Worm (Caenorhabditis elegans) whole organism, early embryonic: ENCODE measurements around the gene flp-32.

Experiments
- B0310.2 ChIP-seq: sonication (generic microtip); optimal IDR thresholded peaks from 2 replicates; lab custom pipeline; 2016; ENCODE audit warnings: mild to moderate bottlenecking, missing genetic modification characterization, missing compliant biosample characterization
- F13C5.2 ChIP-seq: sonication (generic microtip); optimal IDR thresholded peaks from 2 replicates; lab custom pipeline; 2017; ENCODE audit warnings: mild to moderate bottlenecking, missing genetic modification characterization, inconsistent platforms, missing compliant biosample characterization
- aly-1 ChIP-seq: sonication (generic microtip); optimal IDR thresholded peaks from 2 replicates; lab custom pipeline; 2016; ENCODE audit warnings: missing genetic modification characterization, missing compliant biosample characterization
- ama-1 ChIP-seq: fragments of 150-350 bp; optimal IDR thresholded peaks from 2 replicates; lab custom pipeline; 2014
- ceh-13 ChIP-seq: fragments of 200-800 bp; sonication (Bioruptor generic); optimal IDR thresholded peaks from 2 replicates; lab custom pipeline; 2018; ENCODE audit warnings: mild to moderate bottlenecking, missing genetic modification characterization, missing compliant biosample characterization
- ceh-36 ChIP-seq: sonication (generic microtip); optimal IDR thresholded peaks from 2 replicates; lab custom pipeline; 2016; ENCODE audit warnings: missing genetic modification characterization, inconsistent platforms, missing compliant biosample characterization
- ets-7 ChIP-seq: sonication (generic microtip); optimal IDR thresholded peaks from 2 replicates; lab custom pipeline; 2016; ENCODE audit warnings: missing genotype, missing genetic modification characterization, missing compliant biosample characterization
- flt-1 ChIP-seq: fragments of 200-800 bp; sonication (Bioruptor generic); IDR thresholded peaks from 2 replicates; pipeline ENCODE4 v1.3.6; 2022; ENCODE audit warnings: missing genetic modification characterization, missing compliant biosample characterization
- hmbx-1 ChIP-seq: sonication (generic microtip); optimal IDR thresholded peaks from 2 replicates; lab custom pipeline; 2016; ENCODE audit warnings: mild to moderate bottlenecking, missing genetic modification characterization, missing compliant biosample characterization
- hmg-4 ChIP-seq: fragments of 200-800 bp; sonication (Bioruptor generic); optimal IDR thresholded peaks from 2 replicates; lab custom pipeline; 2018; ENCODE audit warnings: mild to moderate bottlenecking, missing genetic modification characterization, missing compliant biosample characterization
- hnd-1 ChIP-seq: sonication (generic microtip); optimal IDR thresholded peaks from 2 replicates; lab custom pipeline; 2016; ENCODE audit warnings: missing genetic modification characterization, missing compliant biosample characterization
- pes-1 ChIP-seq: fragments of 200-800 bp; sonication (Bioruptor generic); IDR thresholded peaks from 2 replicates; pipeline ENCODE4 v1.3.6; 2022; ENCODE audit warnings: missing genetic modification reagents, missing genetic modification characterization, missing compliant biosample characterization
- scrt-1 ChIP-seq: fragments of 200-800 bp; sonication (Bioruptor generic); IDR thresholded peaks from 2 replicates; pipeline ENCODE4 v1.3.6; 2022; ENCODE audit warnings: missing genetic modification characterization, missing compliant biosample characterization
- sea-1 ChIP-seq: fragments of 200-800 bp; sonication (Bioruptor generic); conservative IDR thresholded peaks from 2 replicates; pipeline ENCODE4 v1.3.6; 2022; ENCODE audit warnings: missing genetic modification characterization, missing compliant biosample characterization
- tbx-11 ChIP-seq: fragments of 200-800 bp; sonication (Bioruptor generic); IDR thresholded peaks from 2 replicates; pipeline ENCODE4 v1.3.6; 2022; ENCODE audit warnings: missing genetic modification characterization, missing compliant biosample characterization
- tbx-37 ChIP-seq: fragments of 200-800 bp; sonication (Bioruptor generic); conservative IDR thresholded peaks from 2 replicates; pipeline ENCODE4 v1.3.6; 2022; ENCODE audit warnings: missing genetic modification reagents, missing genetic modification characterization, missing compliant biosample characterization
- tra-4 ChIP-seq: sonication (generic microtip); optimal IDR thresholded peaks from 2 replicates; lab custom pipeline; 2017; ENCODE audit warnings: missing genetic modification characterization, missing compliant biosample characterization

Gene flp-32

ce11 chrX:15433487-15433886, at the start of gene flp-32:
flp-32 (plus strand) TSS chrX:15433787.
- TF ChIP-seq hnd-1 (no peak), aly-1 (tag; lab: Kevin White, UChicago) (no peak), pes-1 (GFP tag; lab: Robert Waterston, UW) (no peak), ama-1 (lab: Kevin White, UChicago) (no peak), tra-4 (tag; lab: Kevin White, UChicago) (no peak), tbx-37 (GFP tag; lab: Robert Waterston, UW) (no peak)

- no peak for TF ChIP-seq ceh-13 (GFP tag; lab: Kevin White, UChicago)
- no peak for TF ChIP-seq hnd-1
- TF ChIP-seq tbx-11 (GFP tag; lab: Robert Waterston, UW), result no peak
- no peak for TF ChIP-seq F13C5.2 (tag; lab: Kevin White, UChicago)
- no peak for TF ChIP-seq tra-4 (tag; lab: Kevin White, UChicago)
- TF ChIP-seq sea-1 (GFP tag; lab: Robert Waterston, UW), result no peak
- TF ChIP-seq scrt-1, result no peak
- no peak for TF ChIP-seq ama-1 (lab: Kevin White, UChicago)
- TF ChIP-seq pes-1 (GFP tag; lab: Robert Waterston, UW), result no peak
Measured at ce11 chrX:15384090-15384624, 49.4 kb upstream of the flp-32 start.

- TF ChIP-seq B0310.2 (tag; lab: Kevin White, UChicago) (no peak), flt-1 (no peak), tbx-37 (GFP tag; lab: Robert Waterston, UW) (no peak), ets-7 (tag; lab: Kevin White, UChicago) (no peak), sea-1 (GFP tag; lab: Robert Waterston, UW) (no peak), F13C5.2 (tag; lab: Kevin White, UChicago) (no peak), ama-1 (lab: Kevin White, UChicago) (no peak), scrt-1 (no peak), tra-4 (tag; lab: Kevin White, UChicago) (no peak), hmg-4 (no peak), hmbx-1 (tag; lab: Kevin White, UChicago) (no peak), aly-1 (tag; lab: Kevin White, UChicago) (no peak), tbx-11 (GFP tag; lab: Robert Waterston, UW) (no peak), ceh-36 (tag; lab: Kevin White, UChicago) (no peak), hnd-1 (no peak), pes-1 (GFP tag; lab: Robert Waterston, UW) (no peak), ceh-13 (GFP tag; lab: Kevin White, UChicago) (no peak)
Measured at ce11 chrX:15385379-15385778, 48.2 kb upstream of the flp-32 start.

ce11 chrX:15385807-15386349, 47.7 kb upstream of the flp-32 start:
- TF ChIP-seq ets-7 (tag; lab: Kevin White, UChicago), result no peak
- TF ChIP-seq sea-1 (GFP tag; lab: Robert Waterston, UW), result no peak
- no peak for TF ChIP-seq aly-1 (tag; lab: Kevin White, UChicago)
- TF ChIP-seq hmbx-1 (tag; lab: Kevin White, UChicago), result no peak
- no peak for TF ChIP-seq ama-1 (lab: Kevin White, UChicago)
- no peak for TF ChIP-seq F13C5.2 (tag; lab: Kevin White, UChicago)
- TF ChIP-seq ceh-36 (tag; lab: Kevin White, UChicago), result no peak
- TF ChIP-seq scrt-1, result no peak
- TF ChIP-seq hmg-4, result no peak
- TF ChIP-seq tbx-37 (GFP tag; lab: Robert Waterston, UW), result no peak
- TF ChIP-seq pes-1 (GFP tag; lab: Robert Waterston, UW), result no peak
- no peak for TF ChIP-seq tbx-11 (GFP tag; lab: Robert Waterston, UW)
- no peak for TF ChIP-seq ceh-13 (GFP tag; lab: Kevin White, UChicago)
- TF ChIP-seq tra-4 (tag; lab: Kevin White, UChicago), result no peak
- TF ChIP-seq hnd-1, result no peak

ce11 chrX:15388259-15388658, 45.3 kb upstream of the flp-32 start:
- TF ChIP-seq aly-1 (tag; lab: Kevin White, UChicago) (no peak), ama-1 (lab: Kevin White, UChicago) (no peak), tbx-11 (GFP tag; lab: Robert Waterston, UW) (no peak), pes-1 (GFP tag; lab: Robert Waterston, UW) (no peak), hmg-4 (no peak), ets-7 (tag; lab: Kevin White, UChicago) (no peak), B0310.2 (tag; lab: Kevin White, UChicago) (no peak), tra-4 (tag; lab: Kevin White, UChicago) (no peak), F13C5.2 (tag; lab: Kevin White, UChicago) (no peak), hnd-1 (no peak), hmbx-1 (tag; lab: Kevin White, UChicago) (no peak), flt-1 (no peak)

ce11 chrX:15389853-15390252, 43.7 kb upstream of the flp-32 start:
- TF ChIP-seq aly-1 (tag; lab: Kevin White, UChicago) (no peak), F13C5.2 (tag; lab: Kevin White, UChicago) (no peak), tra-4 (tag; lab: Kevin White, UChicago) (no peak), tbx-37 (GFP tag; lab: Robert Waterston, UW) (no peak), ceh-36 (tag; lab: Kevin White, UChicago) (no peak), flt-1 (no peak), hmbx-1 (tag; lab: Kevin White, UChicago) (no peak), ama-1 (lab: Kevin White, UChicago) (no peak), ceh-13 (GFP tag; lab: Kevin White, UChicago) (no peak), B0310.2 (tag; lab: Kevin White, UChicago) (no peak), hnd-1 (no peak), ets-7 (tag; lab: Kevin White, UChicago) (no peak), hmg-4 (no peak), sea-1 (GFP tag; lab: Robert Waterston, UW) (no peak)

ce11 chrX:15392672-15393071, 40.9 kb upstream of the flp-32 start:
- TF ChIP-seq hnd-1 (no peak), ceh-13 (GFP tag; lab: Kevin White, UChicago) (no peak)
